Worm (Caenorhabditis elegans) whole organism, midembryonic: ENCODE data around the gene C03E10.1.

ENCODE experiments used
- T22C8.4 ChIP-seq: fragments of 200-800 bp; sonication (Bioruptor generic); IDR thresholded peaks from 2 replicates; pipeline ENCODE4 v1.3.6; 2022; ENCODE audit warnings: missing genetic modification characterization, missing compliant biosample characterization
- flt-1 ChIP-seq: fragments of 200-800 bp; sonication (Bioruptor generic); IDR thresholded peaks from 2 replicates; pipeline ENCODE4 v1.3.6; 2022; ENCODE audit warnings: missing genetic modification characterization, missing compliant biosample characterization
- med-1 ChIP-seq: sonication (generic microtip); optimal IDR thresholded peaks from 2 replicates; lab custom pipeline; 2017; ENCODE audit warnings: missing genetic modification characterization, mild to moderate bottlenecking, missing compliant biosample characterization, antibody characterized with exemption, missing genetic modification reagents; ENCODE audit not compliant: insufficient read depth
- ref-1 ChIP-seq: fragments of 200-800 bp; sonication (Bioruptor generic); conservative IDR thresholded peaks from 2 replicates; pipeline ENCODE4 v1.3.6; 2022; ENCODE audit warnings: missing genetic modification reagents, missing genetic modification characterization, missing compliant biosample characterization
- tab-1 ChIP-seq: fragments of 200-800 bp; sonication (Bioruptor generic); IDR thresholded peaks from 2 replicates; pipeline ENCODE4 v1.3.6; 2022; ENCODE audit warnings: missing genetic modification characterization, missing compliant biosample characterization
- ztf-29 ChIP-seq: fragments of 200-800 bp; sonication (Bioruptor generic); IDR thresholded peaks from 2 replicates; pipeline ENCODE4 v1.3.6; 2022; ENCODE audit warnings: missing genetic modification reagents, missing genetic modification characterization, missing compliant biosample characterization

- TF ChIP-seq ref-1 = no peak
- no peak for TF ChIP-seq T22C8.4 (GFP tag; lab: Robert Waterston, UW)
- no peak for TF ChIP-seq tab-1 (GFP tag; lab: Robert Waterston, UW)
- TF ChIP-seq flt-1 (GFP tag; lab: Robert Waterston, UW) = no peak
- TF ChIP-seq ztf-29 = no peak
- no peak for TF ChIP-seq med-1 (GFP tag; lab: Kevin White, UChicago)
These were observed 25.5 kb upstream of the C03E10.1 start, which contains the start of gene cln-3.1 for ce11 chrV:11265482-11265881.
